Worm (Caenorhabditis elegans): ENCODE measurements around the gene F21C10.13.

Gene F21C10.13

DNA sequence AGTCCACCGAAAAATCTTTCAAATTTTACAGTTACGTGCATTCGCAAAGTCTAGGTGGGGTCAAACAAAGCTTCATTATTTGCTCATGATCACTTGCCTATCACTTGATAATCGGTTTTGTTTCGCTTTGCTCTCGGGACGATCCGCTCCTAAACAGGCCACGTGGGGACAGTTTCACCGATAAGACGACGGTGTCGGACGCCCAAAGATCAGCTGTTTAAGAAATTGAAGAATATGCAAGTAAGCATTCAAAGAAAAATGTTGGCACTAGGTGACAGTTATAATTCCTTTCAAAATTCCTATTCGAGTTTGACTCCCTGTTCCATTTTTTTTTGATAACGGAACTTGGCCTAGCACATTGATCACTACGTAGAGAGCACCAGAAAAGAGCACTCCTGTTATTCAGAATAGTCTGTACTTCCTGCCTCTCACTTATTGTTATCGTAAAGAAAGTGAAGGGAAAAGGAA is 42.1 kb upstream of the F21C10.13 start (continued):
- TF ChIP-seq attf-4 (tag; optimal IDR thresholded peaks at IDR 0.05): no peak
- no peak for TF ChIP-seq nhr-111 (GFP tag; optimal IDR thresholded peaks at IDR 0.05)
- no peak for TF ChIP-seq ama-1 (optimal IDR thresholded peaks at IDR 0.05)
- no peak for TF ChIP-seq ceh-32 (tag; optimal IDR thresholded peaks at IDR 0.05; ENCODE audit: poor library complexity)
- TF ChIP-seq fos-1 (tag; optimal IDR thresholded peaks at IDR 0.05): no peak
- no peak for TF ChIP-seq ctbp-1 (GFP tag; IDR thresholded peaks at IDR 0.05)
- TF ChIP-seq cey-2 (tag; optimal IDR thresholded peaks at IDR 0.05; ENCODE audit: borderline replicate concordance, insufficient read depth): no peak
- no peak for TF ChIP-seq unc-39 (tag; optimal IDR thresholded peaks at IDR 0.05)
- no peak for TF ChIP-seq nhr-76 (tag; optimal IDR thresholded peaks at IDR 0.05)
- peak; percentile 71 for TF ChIP-seq pha-4 (GFP tag; IDR thresholded peaks at IDR 0.05)
- no peak for TF ChIP-seq pha-4 (tag; optimal IDR thresholded peaks at IDR 0.05)
- 0 out of 2 replicates have a peak, but pooled peaks have one; percentile 7 for TF ChIP-seq mxl-2 (GFP tag; conservative IDR thresholded peaks at IDR 0.05)
- TF ChIP-seq aha-1 (tag): peak; percentile 89
- TF ChIP-seq dmd-6 (GFP tag; IDR thresholded peaks at IDR 0.05): peak; percentile 98
- no peak for TF ChIP-seq ces-1 (GFP tag; optimal IDR thresholded peaks at IDR 0.05)
- TF ChIP-seq hif-1 (tag; optimal IDR thresholded peaks at IDR 0.05): peak in 1 of 2 experiments; percentile 96
- no peak for TF ChIP-seq ceh-62 (tag; optimal IDR thresholded peaks at IDR 0.05)
- no peak for TF ChIP-seq F10B5.3 (tag; optimal IDR thresholded peaks at IDR 0.05)
- no peak for TF ChIP-seq egl-27 (tag; optimal IDR thresholded peaks at IDR 0.05)
- no peak for TF ChIP-seq spr-1 (tag; optimal IDR thresholded peaks at IDR 0.05)
- no peak for TF ChIP-seq ztf-7 (tag; optimal IDR thresholded peaks at IDR 0.05)
- peak; percentile 41 for TF ChIP-seq nhr-102 (tag; optimal IDR thresholded peaks at IDR 0.05)
- TF ChIP-seq vab-7 (GFP tag; IDR thresholded peaks at IDR 0.05): no peak
- TF ChIP-seq Y105C5A.15 (GFP tag; IDR thresholded peaks at IDR 0.05): no peak
- TF ChIP-seq snpc-4 (tag; optimal IDR thresholded peaks at IDR 0.05): no peak
- no peak for TF ChIP-seq nhr-42 (GFP tag; IDR thresholded peaks at IDR 0.05)
- TF ChIP-seq D1046.2 (GFP tag; IDR thresholded peaks at IDR 0.05): no peak
- no peak for TF ChIP-seq zip-11 (GFP tag; IDR thresholded peaks at IDR 0.05)
- no peak for TF ChIP-seq set-16 (GFP tag; IDR thresholded peaks at IDR 0.05)
- TF ChIP-seq saeg-2 (GFP tag; IDR thresholded peaks at IDR 0.05): peak; percentile 74; the same call in 1 of the 2 replicates
- no peak for TF ChIP-seq daf-19 (GFP tag; conservative IDR thresholded peaks at IDR 0.05)
- no peak for TF ChIP-seq madf-9 (GFP tag; conservative IDR thresholded peaks at IDR 0.05)
- no peak for TF ChIP-seq Y48G9A.11 (GFP tag; IDR thresholded peaks at IDR 0.05)
- peak; percentile 56 for TF ChIP-seq nhr-77 (tag; optimal IDR thresholded peaks at IDR 0.05)
- TF ChIP-seq lin-1 (GFP tag; IDR thresholded peaks at IDR 0.05): 0 out of 2 replicates have a peak, but pooled peaks have one; percentile 37
- TF ChIP-seq R02D3.7 (tag; optimal IDR thresholded peaks at IDR 0.05): no peak
- no peak for TF ChIP-seq hmg-1.1 (GFP tag; IDR thresholded peaks at IDR 0.05)
- peak; percentile 85 for TF ChIP-seq dve-1 (tag; optimal IDR thresholded peaks at IDR 0.05; ENCODE audit: insufficient read depth)
- no peak for TF ChIP-seq sdz-12 (GFP tag; optimal IDR thresholded peaks at IDR 0.05)
- no peak for TF ChIP-seq fkh-10 (GFP tag; optimal IDR thresholded peaks at IDR 0.05)
- no peak for TF ChIP-seq ZK337.2 (GFP tag; IDR thresholded peaks at IDR 0.05)
- peak in 1 of 2 experiments; percentile 79 for TF ChIP-seq daf-16 (GFP tag; optimal IDR thresholded peaks at IDR 0.05)
- TF ChIP-seq daf-16 (tag; optimal IDR thresholded peaks at IDR 0.05): peak; percentile 78
- peak; percentile 36 for TF ChIP-seq lin-13 (GFP tag; optimal IDR thresholded peaks at IDR 0.05)
- no peak for TF ChIP-seq duxl-1 (tag; optimal IDR thresholded peaks at IDR 0.05; ENCODE audit: poor library complexity)
- TF ChIP-seq ztf-11 (tag; optimal IDR thresholded peaks at IDR 0.05): no peak
- TF ChIP-seq php-3 (GFP tag; IDR thresholded peaks at IDR 0.05): no peak
- TF ChIP-seq nhr-41 (GFP tag; IDR thresholded peaks at IDR 0.05): peak; percentile 64; the same call in 1 of the 2 replicates
- no peak for TF ChIP-seq jun-1 (tag; optimal IDR thresholded peaks at IDR 0.05)
- no peak for TF ChIP-seq arid-1 (GFP tag; conservative IDR thresholded peaks at IDR 0.05)
- TF ChIP-seq snpc-1.2 (GFP tag; IDR thresholded peaks at IDR 0.05): no peak
- no peak for TF ChIP-seq lin-29 (GFP tag; IDR thresholded peaks at IDR 0.05)
